Fruit fly (Drosophila melanogaster) whole organism, embryonic: ENCODE measurements around the gene CG15170.
A peak's percentile ranks its signal among the peaks of the same experiment; 100 is the strongest.

ENCODE experiments used
- Abd-B ChIP-seq: fragments of 200-800 bp; sonication (Bioruptor generic); optimal IDR thresholded peaks from 2 replicates; lab custom pipeline; 2018; ENCODE audit warnings: missing biosample characterization, mild to moderate bottlenecking, missing genetic modification characterization, moderate library complexity
- CG10267 ChIP-seq: fragments of 200-800 bp; sonication (Bioruptor generic); optimal IDR thresholded peaks from 2 replicates; lab custom pipeline; 2018; ENCODE audit warnings: missing biosample characterization, mild to moderate bottlenecking, missing genetic modification characterization, moderate library complexity
- CG11504 ChIP-seq: fragments of 200-800 bp; sonication (Bioruptor generic); optimal IDR thresholded peaks from 3 replicates; lab custom pipeline; 2019; ENCODE audit warnings: missing biosample characterization, mild to moderate bottlenecking, missing genetic modification characterization, moderate library complexity
- CG1233 ChIP-seq: fragments of 200-800 bp; sonication (Bioruptor generic); optimal IDR thresholded peaks from 4 replicates; lab custom pipeline; 2018; ENCODE audit warnings: missing biosample characterization, mild to moderate bottlenecking, missing genetic modification characterization
- CG14014 ChIP-seq: fragments of 200-800 bp; sonication (Bioruptor generic); IDR thresholded peaks from 2 replicates; pipeline ENCODE4 v1.3.6; 2022; ENCODE audit warnings: missing biosample characterization, missing genetic modification characterization
- CG14860 ChIP-seq: fragments of 200-800 bp; sonication (Bioruptor generic); IDR thresholded peaks from 3 replicates; pipeline ENCODE4 v1.3.6; 2022; ENCODE audit warnings: missing biosample characterization, missing genetic modification characterization; ENCODE audit not compliant: partially characterized antibody
- CG15073 ChIP-seq: fragments of 200-800 bp; sonication (Bioruptor generic); optimal IDR thresholded peaks from 2 replicates; lab custom pipeline; 2016; ENCODE audit warnings: missing biosample characterization, missing genetic modification characterization
- CG15269 ChIP-seq: fragments of 200-800 bp; sonication (Bioruptor generic); optimal IDR thresholded peaks from 2 replicates; lab custom pipeline; 2018; ENCODE audit warnings: missing biosample characterization, mild to moderate bottlenecking, missing genetic modification characterization, moderate library complexity
- CG1603 ChIP-seq: fragments of 200-800 bp; sonication (Bioruptor generic); optimal IDR thresholded peaks from 2 replicates; lab custom pipeline; 2019; ENCODE audit warnings: missing biosample characterization, mild to moderate bottlenecking, missing genetic modification characterization, moderate library complexity
- CG16813 ChIP-seq: fragments of 200-800 bp; sonication (Bioruptor generic); IDR thresholded peaks from 3 replicates; pipeline ENCODE4 v1.3.6; 2022; ENCODE audit warnings: missing biosample characterization, missing genetic modification characterization; ENCODE audit not compliant: partially characterized antibody
- CG34224 ChIP-seq: fragments of 200-800 bp; sonication (Bioruptor generic); IDR thresholded peaks from 3 replicates; pipeline ENCODE4 v1.3.6; 2022; ENCODE audit warnings: missing biosample characterization, missing genetic modification characterization; ENCODE audit not compliant: partially characterized antibody
- CG3995 ChIP-seq: fragments of 200-800 bp; sonication (Bioruptor generic); optimal IDR thresholded peaks from 3 replicates; lab custom pipeline; 2016; ENCODE audit warnings: missing biosample characterization, missing genetic modification characterization
- CG42726 ChIP-seq: fragments of 200-800 bp; sonication (Bioruptor generic); IDR thresholded peaks from 2 replicates; pipeline ENCODE4 v1.3.6; 2022; ENCODE audit warnings: missing biosample characterization, missing genetic modification characterization; ENCODE audit not compliant: partially characterized antibody
- CG6254 ChIP-seq: fragments of 200-800 bp; sonication (Bioruptor generic); optimal IDR thresholded peaks from 3 replicates; lab custom pipeline; 2017; ENCODE audit warnings: mild to moderate bottlenecking, missing biosample characterization, missing genetic modification reagents, missing genetic modification characterization
- CG8290 ChIP-seq, 3 experiments: fragments of 200-800 bp; sonication (Bioruptor generic); optimal IDR thresholded peaks; 2 replicates each; lab custom pipeline; 2016 to 2019; ENCODE audit warnings: missing biosample characterization in 3 of 3, missing genetic modification characterization in 3 of 3, mild to moderate bottlenecking in 2 of 3, moderate library complexity in 1 of 3
- CG8924 ChIP-seq: fragments of 200-800 bp; optimal IDR thresholded peaks from 3 replicates; lab custom pipeline; 2019; ENCODE audit warnings: missing biosample characterization, mild to moderate bottlenecking, missing genetic modification characterization, moderate library complexity
- CG9932 ChIP-seq: fragments of 200-800 bp; sonication (Bioruptor generic); IDR thresholded peaks from 2 replicates; pipeline ENCODE4 v1.3.6; 2022; ENCODE audit warnings: missing biosample characterization, missing genetic modification characterization
- Deaf1 ChIP-seq: fragments of 200-800 bp; optimal IDR thresholded peaks from 3 replicates; lab custom pipeline; 2019; ENCODE audit warnings: missing biosample characterization, mild to moderate bottlenecking, missing genetic modification characterization, moderate library complexity
- Doc3 ChIP-seq: fragments of 200-800 bp; sonication (Bioruptor generic); IDR thresholded peaks from 3 replicates; pipeline ENCODE4 v1.3.6; 2022; ENCODE audit warnings: missing biosample characterization, missing genetic modification characterization; ENCODE audit not compliant: partially characterized antibody
- Ets97D ChIP-seq: fragments of 200-800 bp; sonication (Bioruptor generic); optimal IDR thresholded peaks from 3 replicates; lab custom pipeline; 2016; ENCODE audit warnings: missing biosample characterization, missing genetic modification characterization
- MBD-R2 ChIP-seq: fragments of 200-800 bp; sonication (Bioruptor generic); IDR thresholded peaks from 2 replicates; pipeline ENCODE4 v1.3.6; 2022; ENCODE audit warnings: missing biosample characterization, missing genetic modification characterization
- MESR4 ChIP-seq: fragments of 200-800 bp; sonication (Bioruptor generic); optimal IDR thresholded peaks from 2 replicates; lab custom pipeline; 2018; ENCODE audit warnings: missing biosample characterization, mild to moderate bottlenecking, missing genetic modification characterization, moderate library complexity
- Spps ChIP-seq: fragments of 200-800 bp; sonication (Bioruptor generic); optimal IDR thresholded peaks from 2 replicates; lab custom pipeline; 2018; ENCODE audit warnings: missing biosample characterization, mild to moderate bottlenecking, missing genetic modification characterization
- Xbp1 ChIP-seq: fragments of 200-800 bp; sonication (Bioruptor generic); optimal IDR thresholded peaks from 3 replicates; lab custom pipeline; 2016; ENCODE audit warnings: missing biosample characterization, mild to moderate bottlenecking, missing genetic modification characterization
- cg ChIP-seq: fragments of 200-800 bp; sonication (Bioruptor generic); optimal IDR thresholded peaks from 3 replicates; lab custom pipeline; 2019; ENCODE audit warnings: missing biosample characterization, mild to moderate bottlenecking, missing genetic modification characterization, moderate library complexity
- chinmo ChIP-seq: fragments of 200-800 bp; sonication (Bioruptor generic); IDR thresholded peaks from 4 replicates; pipeline ENCODE4 v1.3.6; 2022; ENCODE audit warnings: missing biosample characterization, missing genetic modification characterization; ENCODE audit not compliant: partially characterized antibody
- crp ChIP-seq, 2 experiments: fragments of 200-800 bp; sonication (Bioruptor generic); optimal IDR thresholded peaks; 2 replicates in 1 of 2; 3 replicates in 1 of 2; lab custom pipeline; 2017; ENCODE audit warnings: missing biosample characterization in 2 of 2, missing genetic modification characterization in 2 of 2, mild to moderate bottlenecking in 1 of 2, moderate library complexity in 1 of 2
- dpn ChIP-seq, 2 experiments: fragments of 200-800 bp; sonication (Bioruptor generic); optimal IDR thresholded peaks; 3 replicates each; lab custom pipeline; 2016; ENCODE audit warnings: missing biosample characterization in 2 of 2, missing genetic modification characterization in 2 of 2
- ewg ChIP-seq: fragments of 200-800 bp; sonication (Bioruptor generic); optimal IDR thresholded peaks from 3 replicates; lab custom pipeline; 2017; ENCODE audit warnings: mild to moderate bottlenecking, missing biosample characterization, missing genetic modification reagents, missing genetic modification characterization
- exex ChIP-seq: fragments of 200-800 bp; sonication (Bioruptor generic); optimal IDR thresholded peaks from 4 replicates; lab custom pipeline; 2018; ENCODE audit warnings: missing biosample characterization, mild to moderate bottlenecking, missing genetic modification characterization, moderate library complexity
- fd3F ChIP-seq: fragments of 200-800 bp; sonication (Bioruptor generic); optimal IDR thresholded peaks from 2 replicates; lab custom pipeline; 2018; ENCODE audit warnings: missing biosample characterization, mild to moderate bottlenecking, missing genetic modification characterization, moderate library complexity
- gcm ChIP-seq: fragments of 200-800 bp; sonication (Bioruptor generic); optimal IDR thresholded peaks from 2 replicates; lab custom pipeline; 2019; ENCODE audit warnings: missing biosample characterization, mild to moderate bottlenecking, missing genetic modification characterization, moderate library complexity
- gfzf ChIP-seq: fragments of 200-800 bp; sonication (Bioruptor generic); optimal IDR thresholded peaks from 2 replicates; lab custom pipeline; 2016; ENCODE audit warnings: missing biosample characterization, mild to moderate bottlenecking, missing genetic modification characterization, moderate library complexity
- grau ChIP-seq: fragments of 200-800 bp; optimal IDR thresholded peaks from 3 replicates; lab custom pipeline; 2019; ENCODE audit warnings: missing biosample characterization, mild to moderate bottlenecking, missing genetic modification characterization, moderate library complexity
- hbn ChIP-seq: fragments of 200-800 bp; sonication (Bioruptor generic); IDR thresholded peaks from 2 replicates; pipeline ENCODE4 v1.3.6; 2022; ENCODE audit warnings: missing biosample characterization, missing genetic modification characterization; ENCODE audit not compliant: partially characterized antibody
- kay ChIP-seq: fragments of 200-800 bp; sonication (Bioruptor generic); optimal IDR thresholded peaks from 2 replicates; lab custom pipeline; 2016; ENCODE audit warnings: missing biosample characterization, missing genetic modification characterization
- knrl ChIP-seq: fragments of 200-800 bp; sonication (Bioruptor generic); IDR thresholded peaks from 3 replicates; pipeline ENCODE4 v1.3.6; 2022; ENCODE audit warnings: missing biosample characterization, missing genetic modification characterization; ENCODE audit not compliant: partially characterized antibody
- maf-S ChIP-seq: fragments of 200-800 bp; sonication (Bioruptor generic); optimal IDR thresholded peaks from 2 replicates; lab custom pipeline; 2016; ENCODE audit warnings: missing biosample characterization, missing genetic modification characterization
- nerfin-2 ChIP-seq: fragments of 200-800 bp; sonication (Bioruptor generic); IDR thresholded peaks from 2 replicates; pipeline ENCODE4 v1.3.6; 2022; ENCODE audit warnings: missing biosample characterization, missing genetic modification characterization; ENCODE audit not compliant: partially characterized antibody
- slbo ChIP-seq: fragments of 200-800 bp; sonication (Bioruptor generic); IDR thresholded peaks from 2 replicates; pipeline ENCODE4 v1.3.6; 2022; ENCODE audit warnings: missing biosample characterization, missing genetic modification characterization
- tna ChIP-seq: fragments of 200-800 bp; sonication (Bioruptor generic); IDR thresholded peaks from 2 replicates; pipeline ENCODE4 v1.3.6; 2022; ENCODE audit warnings: missing biosample characterization, missing genetic modification characterization; ENCODE audit not compliant: partially characterized antibody
- trem ChIP-seq: fragments of 200-800 bp; optimal IDR thresholded peaks from 3 replicates; lab custom pipeline; 2019; ENCODE audit warnings: missing biosample characterization, mild to moderate bottlenecking, missing genetic modification characterization, moderate library complexity
- vnd ChIP-seq: fragments of 200-800 bp; sonication (Bioruptor generic); IDR thresholded peaks from 3 replicates; pipeline ENCODE4 v1.3.6; 2022; ENCODE audit warnings: missing biosample characterization, missing genetic modification characterization; ENCODE audit not compliant: partially characterized antibody
- zfh2 ChIP-seq: fragments of 200-800 bp; sonication (Bioruptor generic); optimal IDR thresholded peaks from 2 replicates; lab custom pipeline; 2016; ENCODE audit warnings: missing biosample characterization, missing genetic modification characterization

CG15170 gene

DNA sequence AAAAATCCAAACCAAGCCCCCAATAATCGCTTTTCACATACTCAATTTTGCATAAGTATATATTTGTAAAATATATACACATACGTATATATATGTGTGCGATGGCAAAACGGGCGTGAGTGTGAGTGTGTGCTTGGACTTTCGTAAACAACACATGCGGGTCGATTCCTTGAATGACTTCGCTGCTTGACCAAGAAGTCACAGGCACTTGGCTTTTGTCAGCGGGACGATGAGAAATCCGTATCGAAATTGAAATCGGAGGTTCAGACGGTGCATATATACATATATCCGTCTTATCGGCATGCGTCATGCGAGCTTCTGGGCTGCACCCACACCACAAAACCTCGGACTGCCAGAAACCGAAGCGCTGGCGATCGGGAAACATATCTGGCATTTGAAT lies 45.0 kb upstream of the CG15170 start:
- TF ChIP-seq Deaf1 (tag; lab: Kevin White, UChicago): peak; percentile 42
- peak; percentile 72 for TF ChIP-seq cg (GFP tag; lab: Kevin White, UChicago)
- TF ChIP-seq gcm (GFP tag; lab: Kevin White, UChicago): peak; percentile 66
- TF ChIP-seq CG14014: no peak
- no peak for TF ChIP-seq CG1233 (GFP tag; lab: Kevin White, UChicago)
- TF ChIP-seq exex: no peak

DNA sequence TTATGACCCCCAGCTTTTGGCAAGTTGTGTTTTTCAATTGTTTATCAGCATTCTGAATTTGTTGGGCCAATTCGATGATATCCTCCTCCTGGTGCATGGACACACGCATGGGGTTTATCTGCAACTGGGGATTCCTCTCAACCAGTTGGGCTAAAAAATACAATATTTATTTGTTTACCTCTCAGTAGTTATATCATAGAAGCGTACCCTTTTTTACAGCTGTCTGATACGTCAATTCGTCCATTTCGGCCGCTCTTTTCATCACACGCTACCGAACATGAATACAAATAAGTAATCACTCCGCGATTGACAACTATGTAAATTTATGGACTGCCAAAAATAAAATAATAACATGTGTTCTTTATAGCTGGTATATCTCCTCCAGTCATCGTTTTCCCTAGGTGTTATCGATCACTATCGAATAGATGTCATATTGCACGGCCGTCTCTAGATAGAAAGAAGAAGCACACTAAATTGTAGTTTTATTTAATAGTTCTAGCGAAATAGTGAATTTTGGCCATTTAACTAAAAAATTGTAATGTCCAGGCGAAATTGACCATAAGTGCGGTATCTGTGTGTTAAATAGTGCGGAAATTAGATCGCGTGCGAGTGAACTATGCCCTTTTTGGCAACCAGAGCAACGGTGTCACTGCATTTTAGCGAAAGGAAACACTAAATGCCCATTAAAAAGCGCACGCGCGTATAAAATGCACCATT lies 44.3 kb upstream of the CG15170 start, which contains the start of the genes mib2 and CG31800:
mib2 (plus strand) TSS at position 232 of the 717 bp plus-strand sequence.
CG31800 (minus strand) TSS at position 364 of the 717 bp plus-strand sequence.
- peak; percentile 8 for TF ChIP-seq Ets97D (GFP tag; lab: Kevin White, UChicago)
- peak; percentile 37 for TF ChIP-seq Abd-B (GFP tag; lab: Kevin White, UChicago)
- TF ChIP-seq CG1603 (tag; lab: Kevin White, UChicago): peak; percentile 50
- TF ChIP-seq CG3995 (GFP tag; lab: Kevin White, UChicago): peak; percentile 48
- peak in 1 of 2 experiments; percentile 0 for TF ChIP-seq dpn (GFP tag; optimal IDR thresholded peaks at IDR 0.05; lab: Kevin White, UChicago)
- TF ChIP-seq CG8290 (GFP tag; optimal IDR thresholded peaks at IDR 0.05; lab: Kevin White, UChicago): peak; percentile 29
- TF ChIP-seq CG8290 (tag; optimal IDR thresholded peaks at IDR 0.05; lab: Kevin White, UChicago): peak in 1 of 2 experiments; percentile 49
- peak; percentile 47; the same call in 1 of the 2 replicates for TF ChIP-seq CG9932 (GFP tag; lab: Robert Waterston, UW)
- peak; percentile 16 for TF ChIP-seq CG8924 (tag; lab: Kevin White, UChicago)
- TF ChIP-seq MESR4 (GFP tag; lab: Kevin White, UChicago): peak; percentile 79
- no peak for TF ChIP-seq CG15269 (tag; lab: Kevin White, UChicago)
- peak; percentile 65 for TF ChIP-seq MBD-R2 (GFP tag; lab: Robert Waterston, UW)
- TF ChIP-seq fd3F (GFP tag; lab: Kevin White, UChicago): no peak
- peak; percentile 86 for TF ChIP-seq knrl (GFP tag; lab: Robert Waterston, UW)
- peak; percentile 26 for TF ChIP-seq Xbp1 (GFP tag; lab: Kevin White, UChicago)
- peak; percentile 76 for TF ChIP-seq CG16813
- no peak for TF ChIP-seq CG6254 (GFP tag; lab: Kevin White, UChicago)
- TF ChIP-seq nerfin-2 (GFP tag; lab: Robert Waterston, UW): peak; percentile 78
- no peak for TF ChIP-seq maf-S
- TF ChIP-seq CG10267 (tag; lab: Kevin White, UChicago): peak; percentile 16
- TF ChIP-seq CG34224 (GFP tag; lab: Robert Waterston, UW): peak; percentile 80
- peak; percentile 76; the same call in 2 of the 3 replicates for TF ChIP-seq Doc3 (GFP tag; lab: Robert Waterston, UW)
- TF ChIP-seq crp (GFP tag; optimal IDR thresholded peaks at IDR 0.05; lab: Kevin White, UChicago): peak in 1 of 2 experiments; percentile 74
- peak; percentile 77 for TF ChIP-seq vnd (GFP tag; lab: Robert Waterston, UW)
- no peak for TF ChIP-seq CG15073 (GFP tag; lab: Kevin White, UChicago)
- TF ChIP-seq Spps: no peak
- TF ChIP-seq CG11504 (tag; lab: Kevin White, UChicago): peak; percentile 23
- TF ChIP-seq hbn (GFP tag; lab: Robert Waterston, UW): peak; percentile 55
- peak; percentile 58 for TF ChIP-seq trem
- TF ChIP-seq CG42726 (GFP tag; lab: Robert Waterston, UW): peak; percentile 80
- TF ChIP-seq CG14860 (GFP tag; lab: Robert Waterston, UW): peak; percentile 76
- TF ChIP-seq ewg (GFP tag; lab: Kevin White, UChicago): peak; percentile 73
- TF ChIP-seq gfzf (GFP tag; lab: Kevin White, UChicago): peak; percentile 22
- TF ChIP-seq chinmo (GFP tag; lab: Robert Waterston, UW): peak; percentile 82; the same call in 2 of the 4 replicates
- no peak for TF ChIP-seq kay (GFP tag; lab: Kevin White, UChicago)
- no peak for TF ChIP-seq zfh2 (GFP tag; lab: Kevin White, UChicago)
- peak; percentile 20 for TF ChIP-seq grau (tag; lab: Kevin White, UChicago)
- TF ChIP-seq slbo (GFP tag; lab: Robert Waterston, UW): peak; percentile 20; the same call in 1 of the 2 replicates
- TF ChIP-seq tna: peak; percentile 69
